Worm (Caenorhabditis elegans) whole organism, mixed stage, embryonic: Measurements from ENCODE around the gene Y50D4B.6.

Experiments used
- ceh-39 ChIP-seq: fragments of 150-350 bp; optimal IDR thresholded peaks from 2 replicates; lab custom pipeline; 2014; ENCODE audit warnings: missing biosample characterization, missing genetic modification characterization
- snpc-4 ChIP-seq: fragments of 150-350 bp; optimal IDR thresholded peaks from 2 replicates; lab custom pipeline; 2014; ENCODE audit warnings: missing biosample characterization, missing genetic modification characterization
- unc-62 ChIP-seq: fragments of 150-350 bp; optimal IDR thresholded peaks from 2 replicates; lab custom pipeline; 2014; ENCODE audit warnings: missing biosample characterization, missing genetic modification reagents, missing genetic modification characterization

ce11 chrV:1084016-1084415 lies at the start of gene Y50D4B.6:
- TF ChIP-seq unc-62 (GFP tag; lab: Kevin White, UChicago) (no peak), snpc-4 (tag; lab: Kevin White, UChicago) (no peak), ceh-39 (tag; lab: Kevin White, UChicago) (no peak)
